Worm (Caenorhabditis elegans): ENCODE measurements around the gene tag-278.

tag-278 gene

ce11 chrX:3678507-3679175, 10.4 kb downstream of the tag-278 start, which contains the start of gene tag-52:
Gene tag-52 (minus strand): TSS chrX:3678557.
- TF ChIP-seq snpc-4 (tag; optimal IDR thresholded peaks at IDR 0.05) (no peak), ceh-83 (GFP tag; optimal IDR thresholded peaks at IDR 0.05) (no peak), cnd-1 (tag; optimal IDR thresholded peaks at IDR 0.05) (peak; percentile 75), tbx-8 (GFP tag; optimal IDR thresholded peaks at IDR 0.05) (no peak), sptf-1 (tag; optimal IDR thresholded peaks at IDR 0.05) (peak; percentile 56), elt-1 (tag; optimal IDR thresholded peaks at IDR 0.05; ENCODE audit: borderline replicate concordance, insufficient read depth) (no peak), blmp-1 (tag; optimal IDR thresholded peaks at IDR 0.05) (no peak), ceh-43 (GFP tag; optimal IDR thresholded peaks at IDR 0.05) (no peak), nhr-12 (tag; optimal IDR thresholded peaks at IDR 0.05) (no peak), hlh-1 (tag; optimal IDR thresholded peaks at IDR 0.05) (peak; percentile 0), nhr-2 (tag; optimal IDR thresholded peaks at IDR 0.05) (no peak), M03D4.4 (tag; optimal IDR thresholded peaks at IDR 0.05) (peak; percentile 59), ceh-39 (tag; optimal IDR thresholded peaks at IDR 0.05) (peak; percentile 34), unc-120 (tag; optimal IDR thresholded peaks at IDR 0.05; ENCODE audit: poor library complexity, severe bottlenecking) (no peak), ces-1 (GFP tag; optimal IDR thresholded peaks at IDR 0.05) (no peak), ztf-11 (tag; optimal IDR thresholded peaks at IDR 0.05) (no peak), nhr-28 (tag; optimal IDR thresholded peaks at IDR 0.05) (no peak), nhr-237 (tag; optimal IDR thresholded peaks at IDR 0.05) (no peak), lin-13 (tag; optimal IDR thresholded peaks at IDR 0.05) (peak; percentile 38), mep-1 (tag; optimal IDR thresholded peaks at IDR 0.05) (peak; percentile 10), mls-2 (tag; optimal IDR thresholded peaks at IDR 0.05) (peak; percentile 55), lin-32 (GFP tag; optimal IDR thresholded peaks at IDR 0.05) (peak; percentile 73), pha-4 (tag; optimal IDR thresholded peaks at IDR 0.05) (no peak), drap-1 (GFP tag; optimal IDR thresholded peaks at IDR 0.05) (peak; percentile 26), flh-1 (GFP tag; optimal IDR thresholded peaks at IDR 0.05) (no peak), sem-2 (GFP tag; optimal IDR thresholded peaks at IDR 0.05) (peak; percentile 23), bed-3 (GFP tag; optimal IDR thresholded peaks at IDR 0.05) (no peak), zip-8 (tag; optimal IDR thresholded peaks at IDR 0.05) (no peak), unc-39 (tag; optimal IDR thresholded peaks at IDR 0.05) (no peak), nhr-76 (tag; optimal IDR thresholded peaks at IDR 0.05) (no peak), ham-2 (GFP tag; optimal IDR thresholded peaks at IDR 0.05) (peak; percentile 53), elt-3 (tag; optimal IDR thresholded peaks at IDR 0.05) (no peak), lsy-2 (tag; optimal IDR thresholded peaks at IDR 0.05) (no peak), mab-5 (tag; optimal IDR thresholded peaks at IDR 0.05) (no peak), unc-62 (GFP tag; optimal IDR thresholded peaks at IDR 0.05) (peak; percentile 26)

ce11 chrX:3673584-3674108, 15.4 kb downstream of the tag-278 start, which contains the start of gene ceh-63:
Gene ceh-63 (minus strand): TSS chrX:3674058.
- TF ChIP-seq flh-1 (GFP tag; optimal IDR thresholded peaks at IDR 0.05): no peak
- no peak for TF ChIP-seq zip-8 (tag; optimal IDR thresholded peaks at IDR 0.05)
- TF ChIP-seq nhr-2 (tag; optimal IDR thresholded peaks at IDR 0.05): no peak
- no peak for TF ChIP-seq hlh-1 (tag; optimal IDR thresholded peaks at IDR 0.05)
- no peak for TF ChIP-seq ham-2 (GFP tag; optimal IDR thresholded peaks at IDR 0.05)
- no peak for TF ChIP-seq mep-1 (tag; optimal IDR thresholded peaks at IDR 0.05)
- TF ChIP-seq ceh-43 (GFP tag; optimal IDR thresholded peaks at IDR 0.05): no peak
- no peak for TF ChIP-seq unc-120 (tag; optimal IDR thresholded peaks at IDR 0.05; ENCODE audit: poor library complexity, severe bottlenecking)

- no peak for TF ChIP-seq unc-120 (tag; optimal IDR thresholded peaks at IDR 0.05; ENCODE audit: poor library complexity, severe bottlenecking)
- no peak for TF ChIP-seq ceh-43 (GFP tag; optimal IDR thresholded peaks at IDR 0.05)
These were observed 17.0 kb downstream of the tag-278 start, which contains the start of gene C02F12.5 for ce11 chrX:3671998-3672397. Gene C02F12.5 (minus strand): TSS chrX:3672098.

Measured in whole organism, mixed stage, embryonic.